Fruit fly (Drosophila melanogaster) whole organism, embryonic: Measurements from ENCODE around the gene Sfp77F.
A peak's percentile ranks its signal among the peaks of the same experiment; 100 is the strongest.

Experiments
- Abd-B ChIP-seq: fragments of 200-800 bp; sonication (Bioruptor generic); optimal IDR thresholded peaks from 2 replicates; lab custom pipeline; 2018; ENCODE audit warnings: missing biosample characterization, mild to moderate bottlenecking, missing genetic modification characterization, moderate library complexity
- Awh ChIP-seq: fragments of 200-800 bp; sonication (Bioruptor generic); IDR thresholded peaks from 2 replicates; pipeline ENCODE4, ENCODE4 v1.3.6; 2022; ENCODE audit warnings: missing biosample characterization, missing genetic modification characterization
- BEAF-32 ChIP-seq: fragments of 200-800 bp; sonication (Bioruptor generic); optimal IDR thresholded peaks from 3 replicates; lab custom pipeline; 2017; ENCODE audit warnings: missing biosample characterization, missing genetic modification characterization, mild to moderate bottlenecking, moderate library complexity, missing genetic modification reagents
- CG10147 ChIP-seq: fragments of 200-800 bp; sonication (Bioruptor generic); optimal IDR thresholded peaks from 2 replicates; lab custom pipeline; 2019; ENCODE audit warnings: missing biosample characterization, mild to moderate bottlenecking, missing genetic modification characterization, moderate library complexity
- CG10565 ChIP-seq: fragments of 200-800 bp; sonication (Bioruptor generic); optimal IDR thresholded peaks from 3 replicates; lab custom pipeline; 2016; ENCODE audit warnings: missing biosample characterization, mild to moderate bottlenecking, missing genetic modification characterization
- CG13287 ChIP-seq: fragments of 200-800 bp; sonication (Bioruptor generic); IDR thresholded peaks from 2 replicates; pipeline ENCODE4 v1.3.6; 2022; ENCODE audit warnings: missing biosample characterization, missing genetic modification characterization; ENCODE audit not compliant: partially characterized antibody
- CG13424 ChIP-seq: fragments of 200-800 bp; sonication (Bioruptor generic); optimal IDR thresholded peaks from 2 replicates; lab custom pipeline; 2019; ENCODE audit warnings: missing biosample characterization, mild to moderate bottlenecking, missing genetic modification characterization, moderate library complexity
- CG15011 ChIP-seq: fragments of 200-800 bp; sonication (Bioruptor generic); optimal IDR thresholded peaks from 3 replicates; lab custom pipeline; 2018; ENCODE audit warnings: missing biosample characterization, mild to moderate bottlenecking, missing genetic modification characterization
- CG1832 ChIP-seq: fragments of 200-800 bp; sonication (Bioruptor generic); optimal IDR thresholded peaks from 2 replicates; lab custom pipeline; 2017; ENCODE audit warnings: missing biosample characterization, mild to moderate bottlenecking, missing genetic modification characterization, inconsistent platforms
- CG18619 ChIP-seq: fragments of 200-800 bp; sonication (Bioruptor generic); optimal IDR thresholded peaks from 3 replicates; lab custom pipeline; 2017; ENCODE audit warnings: missing biosample characterization, mild to moderate bottlenecking, missing genetic modification characterization
- CG2202 ChIP-seq: fragments of 200-800 bp; sonication (Bioruptor generic); optimal IDR thresholded peaks from 2 replicates; lab custom pipeline; 2018; ENCODE audit warnings: missing biosample characterization, mild to moderate bottlenecking, missing genetic modification characterization
- CG2875 ChIP-seq: fragments of 200-800 bp; sonication (Bioruptor generic); optimal IDR thresholded peaks from 2 replicates; lab custom pipeline; 2017; ENCODE audit warnings: missing biosample characterization, mild to moderate bottlenecking, missing genetic modification characterization, missing genetic modification reagents
- CG3163 ChIP-seq: fragments of 200-800 bp; sonication (Bioruptor generic); optimal IDR thresholded peaks from 3 replicates; lab custom pipeline; 2016; ENCODE audit warnings: missing biosample characterization, missing genetic modification characterization
- CG3726 ChIP-seq: fragments of 200-800 bp; sonication (Bioruptor generic); IDR thresholded peaks from 3 replicates; pipeline ENCODE4, ENCODE4 v1.3.6; 2022; ENCODE audit warnings: missing biosample characterization, missing genetic modification characterization
- CG4360 ChIP-seq: fragments of 200-800 bp; sonication (Bioruptor generic); IDR thresholded peaks from 2 replicates; pipeline ENCODE4 v1.3.6; 2022; ENCODE audit warnings: missing biosample characterization, missing genetic modification characterization
- CG6254 ChIP-seq: fragments of 200-800 bp; sonication (Bioruptor generic); optimal IDR thresholded peaks from 3 replicates; lab custom pipeline; 2017; ENCODE audit warnings: mild to moderate bottlenecking, missing biosample characterization, missing genetic modification reagents, missing genetic modification characterization
- CG7372 ChIP-seq: fragments of 200-800 bp; sonication (Bioruptor generic); IDR thresholded peaks from 2 replicates; pipeline ENCODE4 v1.3.6; 2022; ENCODE audit warnings: missing biosample characterization, missing genetic modification characterization
- CTCF ChIP-seq: fragments of 200-800 bp; sonication (Bioruptor generic); optimal IDR thresholded peaks from 2 replicates; lab custom pipeline; 2017; ENCODE audit warnings: missing biosample characterization, mild to moderate bottlenecking, missing genetic modification characterization, moderate library complexity
- D19A ChIP-seq: fragments of 200-800 bp; optimal IDR thresholded peaks from 3 replicates; lab custom pipeline; 2019; ENCODE audit warnings: missing biosample characterization, mild to moderate bottlenecking, missing genetic modification characterization, moderate library complexity
- Dbx ChIP-seq: fragments of 200-800 bp; sonication (Bioruptor generic); IDR thresholded peaks from 3 replicates; pipeline ENCODE4 v1.3.6; 2022; ENCODE audit warnings: missing biosample characterization, missing genetic modification characterization
- Dek ChIP-seq: fragments of 200-800 bp; sonication (Bioruptor generic); optimal IDR thresholded peaks from 3 replicates; lab custom pipeline; 2019; ENCODE audit warnings: missing biosample characterization, mild to moderate bottlenecking, missing genetic modification characterization, moderate library complexity
- E2f2 ChIP-seq: fragments of 200-800 bp; sonication (Bioruptor generic); IDR thresholded peaks from 2 replicates; pipeline ENCODE4 v1.3.6; 2022; ENCODE audit warnings: missing biosample characterization, missing genetic modification characterization
- Ets65A ChIP-seq: fragments of 200-800 bp; sonication (Bioruptor generic); peaks from one replicate; lab custom pipeline; 2016; ENCODE audit warnings: missing biosample characterization, missing genetic modification characterization
- GATAe ChIP-seq: fragments of 200-800 bp; sonication (Bioruptor generic); conservative IDR thresholded peaks from 2 replicates; pipeline ENCODE4 v1.3.6; 2022; ENCODE audit warnings: missing biosample characterization, missing genetic modification characterization
- HLH54F ChIP-seq: fragments of 200-800 bp; sonication (Bioruptor generic); optimal IDR thresholded peaks from 3 replicates; lab custom pipeline; 2016; ENCODE audit warnings: missing biosample characterization, missing genetic modification characterization
- Hr78 ChIP-seq, 2 experiments: fragments of 200-800 bp in 1 of 2; fragments of >200 bp in 1 of 2; sonication (Bioruptor generic) in 1 of 2; optimal IDR thresholded peaks; 2 replicates each; lab custom pipeline; 2017 to 2019; ENCODE audit warnings: missing biosample characterization in 2 of 2, missing genetic modification characterization in 2 of 2, mild to moderate bottlenecking in 1 of 2, moderate library complexity in 1 of 2
- MTF-1 ChIP-seq: fragments of 200-800 bp; sonication (Bioruptor generic); optimal IDR thresholded peaks from 2 replicates; lab custom pipeline; 2018; ENCODE audit warnings: missing biosample characterization, mild to moderate bottlenecking, missing genetic modification characterization, borderline replicate concordance
- Sox100B ChIP-seq: fragments of 200-800 bp; sonication (Bioruptor generic); optimal IDR thresholded peaks from 3 replicates; lab custom pipeline; 2018; ENCODE audit warnings: missing biosample characterization, mild to moderate bottlenecking, missing genetic modification characterization
- Sry-δ ChIP-seq: fragments of 200-800 bp; sonication (Bioruptor generic); optimal IDR thresholded peaks from 2 replicates; lab custom pipeline; 2016; ENCODE audit warnings: missing biosample characterization, missing genetic modification characterization
- abd-A ChIP-seq: fragments of 200-800 bp; sonication (Bioruptor generic); optimal IDR thresholded peaks from 3 replicates; lab custom pipeline; 2019; ENCODE audit warnings: missing biosample characterization, mild to moderate bottlenecking, missing genetic modification characterization, moderate library complexity
- az2 ChIP-seq: fragments of 200-800 bp; sonication (Bioruptor generic); optimal IDR thresholded peaks from 3 replicates; lab custom pipeline; 2016; ENCODE audit warnings: missing biosample characterization, missing genetic modification characterization
- bigmax ChIP-seq: fragments of 200-800 bp; sonication (Bioruptor generic); optimal IDR thresholded peaks from 2 replicates; lab custom pipeline; 2018; ENCODE audit warnings: missing biosample characterization, mild to moderate bottlenecking, missing genetic modification characterization
- chif ChIP-seq, 2 experiments: fragments of 200-800 bp; sonication (Bioruptor generic); optimal IDR thresholded peaks; 3 replicates each; lab custom pipeline; 2016; ENCODE audit warnings: missing biosample characterization in 2 of 2, missing genetic modification characterization in 2 of 2
- crp ChIP-seq, 2 experiments: fragments of 200-800 bp; sonication (Bioruptor generic); optimal IDR thresholded peaks; 2 replicates in 1 of 2; 3 replicates in 1 of 2; lab custom pipeline; 2017; ENCODE audit warnings: missing biosample characterization in 2 of 2, missing genetic modification characterization in 2 of 2, mild to moderate bottlenecking in 1 of 2, moderate library complexity in 1 of 2
- cwo ChIP-seq: fragments of 200-800 bp; sonication (Bioruptor generic); optimal IDR thresholded peaks from 3 replicates; lab custom pipeline; 2017; ENCODE audit warnings: missing biosample characterization, missing genetic modification characterization, mild to moderate bottlenecking, moderate library complexity, missing genetic modification reagents
- dimm ChIP-seq: fragments of 200-800 bp; sonication (Bioruptor generic); IDR thresholded peaks from 2 replicates; pipeline ENCODE4 v1.3.6; 2022; ENCODE audit warnings: missing biosample characterization, missing genetic modification characterization
- ewg ChIP-seq: fragments of 200-800 bp; sonication (Bioruptor generic); optimal IDR thresholded peaks from 3 replicates; lab custom pipeline; 2017; ENCODE audit warnings: mild to moderate bottlenecking, missing biosample characterization, missing genetic modification reagents, missing genetic modification characterization
- gfzf ChIP-seq: fragments of 200-800 bp; sonication (Bioruptor generic); optimal IDR thresholded peaks from 2 replicates; lab custom pipeline; 2016; ENCODE audit warnings: missing biosample characterization, mild to moderate bottlenecking, missing genetic modification characterization, moderate library complexity
- grn ChIP-seq: fragments of 200-800 bp; sonication (Bioruptor generic); optimal IDR thresholded peaks from 3 replicates; lab custom pipeline; 2017; ENCODE audit warnings: missing biosample characterization, missing genetic modification characterization
- klu ChIP-seq: fragments of 200-800 bp; sonication (Bioruptor generic); IDR thresholded peaks from 2 replicates; pipeline ENCODE4 v1.3.6; 2022; ENCODE audit warnings: missing biosample characterization, missing genetic modification characterization
- lbe ChIP-seq: fragments of 200-800 bp; sonication (Bioruptor generic); optimal IDR thresholded peaks from 2 replicates; lab custom pipeline; 2016; ENCODE audit warnings: missing biosample characterization, mild to moderate bottlenecking, missing genetic modification characterization
- lola ChIP-seq, 3 experiments: fragments of >200 bp in 2 of 3; fragments of 200-800 bp in 1 of 3; sonication (Bioruptor generic) in 1 of 3; optimal IDR thresholded peaks; 2 replicates each; lab custom pipeline; 2017 to 2019; ENCODE audit warnings: missing biosample characterization in 3 of 3, missing genetic modification characterization in 3 of 3, mild to moderate bottlenecking in 1 of 3, moderate library complexity in 1 of 3
- pnt ChIP-seq: fragments of 200-800 bp; sonication (Bioruptor generic); optimal IDR thresholded peaks from 3 replicates; lab custom pipeline; 2016; ENCODE audit warnings: missing biosample characterization, missing genetic modification characterization
- trh ChIP-seq: fragments of 200-800 bp; sonication (Bioruptor generic); optimal IDR thresholded peaks from 2 replicates; lab custom pipeline; 2016; ENCODE audit warnings: missing biosample characterization, missing genetic modification characterization
- vnd ChIP-seq: fragments of 200-800 bp; sonication (Bioruptor generic); IDR thresholded peaks from 3 replicates; pipeline ENCODE4 v1.3.6; 2022; ENCODE audit warnings: missing biosample characterization, missing genetic modification characterization; ENCODE audit not compliant: partially characterized antibody
- vvl ChIP-seq: fragments of 200-800 bp; sonication (Bioruptor generic); IDR thresholded peaks from 2 replicates; pipeline ENCODE4 v1.3.6; 2022; ENCODE audit warnings: missing biosample characterization, missing genetic modification characterization

Gene Sfp77F

dm6 chr3L:20897317-20897716 lies at the start of gene Sfp77F, which contains the start of gene CG43931:
Gene Sfp77F, minus strand, starts transcription at chr3L:20897417.
Gene CG43931, plus strand, starts transcription at chr3L:20897557.
- TF ChIP-seq CG3163 (no peak), HLH54F (GFP tag; lab: Kevin White, UChicago) (no peak), Sox100B (GFP tag; lab: Kevin White, UChicago) (no peak), ewg (no peak), CG10147 (GFP tag; lab: Kevin White, UChicago) (no peak), CG13287 (no peak), CG7372 (GFP tag; lab: Robert Waterston, UW) (no peak)

- peak; percentile 16; the same call in 1 of the 2 replicates for TF ChIP-seq vvl
- no peak for TF ChIP-seq CG3163
Observed at dm6 chr3L:20946944-20947343, 49.7 kb upstream of the Sfp77F start.

- peak; percentile 67 for TF ChIP-seq grn (GFP tag; lab: Kevin White, UChicago)
- TF ChIP-seq Ets65A (GFP tag; lab: Kevin White, UChicago), result peak; percentile 52
- peak; percentile 16; the same call in 1 of the 2 replicates for TF ChIP-seq Awh
- TF ChIP-seq crp (GFP tag; optimal IDR thresholded peaks at IDR 0.05; lab: Kevin White, UChicago), result no peak
- TF ChIP-seq CG1832 (GFP tag; lab: Kevin White, UChicago), result no peak
- no peak for TF ChIP-seq trh (GFP tag; lab: Kevin White, UChicago)
- TF ChIP-seq CG4360 (GFP tag; lab: Robert Waterston, UW), result peak; percentile 63
Observed at dm6 chr3L:20946054-20946453, 48.8 kb upstream of the Sfp77F start.

- TF ChIP-seq az2 (GFP tag; lab: Kevin White, UChicago) (no peak), bigmax (no peak), Abd-B (no peak), Dek (tag; lab: Kevin White, UChicago) (no peak), CG2202 (peak; percentile 59), GATAe (GFP tag; lab: Robert Waterston, UW) (no peak), CG18619 (GFP tag; lab: Kevin White, UChicago) (peak; percentile 4), CG3726 (GFP tag; lab: Robert Waterston, UW) (no peak), E2f2 (GFP tag; lab: Robert Waterston, UW) (no peak), MTF-1 (GFP tag; lab: Kevin White, UChicago) (peak; percentile 46), CG15011 (no peak), abd-A (tag; lab: Kevin White, UChicago) (no peak), CG13424 (peak; percentile 18), cwo (GFP tag; lab: Kevin White, UChicago) (no peak), vnd (GFP tag; lab: Robert Waterston, UW) (no peak), chif (GFP tag; optimal IDR thresholded peaks at IDR 0.05; lab: Kevin White, UChicago) (peak in 1 of 2 experiments; percentile 45), CG6254 (peak; percentile 21), klu (GFP tag; lab: Robert Waterston, UW) (no peak), BEAF-32 (GFP tag; lab: Kevin White, UChicago) (no peak), Dbx (GFP tag; lab: Robert Waterston, UW) (no peak), CG2875 (GFP tag; lab: Kevin White, UChicago) (peak; percentile 42), CG10565 (no peak), dimm (no peak), pnt (GFP tag; lab: Kevin White, UChicago) (no peak), D19A (tag; lab: Kevin White, UChicago) (peak; percentile 21), Hr78 (GFP tag; optimal IDR thresholded peaks at IDR 0.05; lab: Kevin White, UChicago) (no peak), lbe (GFP tag; lab: Kevin White, UChicago) (no peak), gfzf (no peak), Sry-δ (GFP tag; lab: Kevin White, UChicago) (no peak), CTCF (GFP tag; lab: Kevin White, UChicago) (no peak), lola (GFP tag; optimal IDR thresholded peaks at IDR 0.05; lab: Kevin White, UChicago) (peak in 1 of 3 experiments; percentile 26)
Observed at dm6 chr3L:20944180-20944579, 47.0 kb upstream of the Sfp77F start.
